Fruit fly (Drosophila melanogaster) whole organism, larva: Measurements from ENCODE around the gene Naa40.
A peak's percentile ranks its signal among the peaks of the same experiment; 100 is the strongest.

ENCODE experiments used
- noc ChIP-seq: fragments of 200-800 bp; sonication (Bioruptor generic); optimal IDR thresholded peaks from 3 replicates; lab custom pipeline; 2019; ENCODE audit warnings: missing biosample characterization, mild to moderate bottlenecking, missing genetic modification characterization, moderate library complexity

Naa40 gene

DNA sequence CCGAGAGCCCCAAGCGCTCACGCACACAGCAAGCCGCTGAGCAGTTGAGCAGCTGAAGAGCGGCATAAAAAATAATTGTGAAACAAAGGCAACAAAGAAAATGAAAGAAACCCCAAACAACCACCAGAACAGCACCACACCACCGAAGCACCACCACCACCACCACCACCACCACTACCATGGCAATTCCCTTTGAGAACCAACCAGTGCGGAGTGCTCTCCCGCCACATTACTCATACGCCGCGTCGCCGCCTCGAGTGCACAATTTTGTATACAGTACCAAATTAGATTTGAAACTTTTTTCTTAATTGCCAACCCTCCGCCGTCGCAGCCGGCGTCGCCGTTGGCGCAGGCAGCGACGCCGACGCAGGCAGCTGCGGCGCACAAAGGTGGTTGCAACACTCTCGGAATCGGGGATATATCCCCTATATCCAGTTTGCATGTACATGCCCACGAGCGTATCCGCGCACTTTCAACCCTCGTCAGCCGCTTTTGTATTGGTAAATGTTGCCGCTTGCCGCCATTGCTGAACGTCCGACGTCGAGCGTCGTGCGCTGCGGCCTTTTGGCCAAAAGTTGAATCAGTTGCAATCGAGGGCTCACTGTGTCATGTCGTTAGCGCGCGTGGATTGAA lies 32.6 kb downstream of the Naa40 start, which contains the start of gene dmrt99B:
Gene dmrt99B, plus strand, starts transcription at position 583 of the 633 bp plus-strand sequence.
- TF ChIP-seq noc (tag; lab: Kevin White, UChicago): no peak

DNA sequence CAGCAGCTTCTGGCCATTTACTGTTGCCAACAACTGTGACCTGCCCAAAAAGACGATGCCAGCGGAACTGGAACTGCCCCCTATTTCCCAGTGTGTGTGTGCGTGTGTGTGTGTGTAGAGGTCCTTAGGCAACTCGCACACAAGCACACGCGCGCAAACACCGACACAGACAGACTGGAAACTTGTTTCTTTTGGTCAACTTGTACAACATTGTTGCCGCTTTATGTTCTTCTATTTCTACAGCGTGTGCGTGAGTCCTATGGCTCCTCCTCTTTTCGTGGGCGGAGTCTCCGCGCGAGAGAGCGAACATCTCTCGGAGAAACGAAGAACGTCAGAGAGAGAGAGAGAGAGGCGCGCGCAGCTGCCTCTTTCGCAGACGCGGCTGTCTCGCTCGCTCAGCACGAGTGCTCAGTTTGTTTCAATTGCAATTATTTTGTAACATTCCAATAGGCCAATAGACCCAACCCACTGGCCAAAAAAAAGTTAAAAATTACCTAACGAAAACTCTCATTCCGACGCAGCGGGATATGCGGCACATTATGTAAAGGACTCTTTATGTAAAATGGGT lies 33.7 kb downstream of the Naa40 start:
- no peak for TF ChIP-seq noc (tag; lab: Kevin White, UChicago)

DNA sequence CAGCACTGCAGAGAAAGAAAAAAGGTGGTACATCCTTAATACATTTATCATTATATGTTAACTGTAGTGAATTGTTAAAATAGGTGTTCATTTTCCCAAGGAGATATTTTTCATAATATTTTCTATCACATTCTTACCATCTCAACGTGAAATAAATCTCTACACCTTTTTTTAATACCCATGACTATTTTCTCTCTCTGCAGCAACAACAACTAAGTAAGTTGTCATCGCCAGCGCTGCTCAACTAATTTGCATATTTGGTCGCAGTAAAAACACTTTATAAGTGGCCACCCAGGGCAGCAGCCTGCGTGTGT lies 34.3 kb downstream of the Naa40 start:
- no peak for TF ChIP-seq noc (tag; lab: Kevin White, UChicago)

DNA sequence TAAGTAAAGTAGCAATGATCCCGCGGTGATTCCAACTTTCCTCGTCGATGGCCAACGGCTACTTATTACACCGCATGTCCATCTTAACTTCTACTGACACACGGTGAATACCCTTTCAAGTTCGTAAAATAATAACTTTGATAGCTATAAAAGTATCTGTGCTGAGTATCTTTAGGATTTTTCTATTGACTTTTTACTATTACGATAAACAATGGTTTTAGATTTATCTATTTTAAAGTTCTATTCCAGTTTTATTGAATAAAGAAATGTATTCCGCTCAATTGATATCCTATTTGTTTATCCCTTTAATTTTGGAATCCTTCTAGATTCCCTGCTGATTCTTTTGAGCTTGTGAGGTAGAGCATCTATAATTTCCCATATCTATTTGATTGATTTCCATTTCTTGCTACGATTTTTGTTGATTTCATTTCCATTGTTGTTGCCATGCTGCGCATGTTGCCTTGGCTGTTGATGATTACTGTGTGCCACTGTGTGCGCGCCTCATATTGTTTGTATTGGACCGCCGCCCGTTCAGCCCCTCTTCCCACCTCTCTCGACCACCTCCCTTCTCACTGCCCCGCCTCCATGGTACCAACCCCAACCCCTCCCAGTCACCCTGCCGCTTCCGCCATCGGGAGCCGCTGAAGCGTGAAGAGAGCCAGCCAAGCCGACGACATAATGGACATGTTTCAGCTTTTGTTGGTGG lies 34.8 kb downstream of the Naa40 start:
- no peak for TF ChIP-seq noc (tag; lab: Kevin White, UChicago)

DNA sequence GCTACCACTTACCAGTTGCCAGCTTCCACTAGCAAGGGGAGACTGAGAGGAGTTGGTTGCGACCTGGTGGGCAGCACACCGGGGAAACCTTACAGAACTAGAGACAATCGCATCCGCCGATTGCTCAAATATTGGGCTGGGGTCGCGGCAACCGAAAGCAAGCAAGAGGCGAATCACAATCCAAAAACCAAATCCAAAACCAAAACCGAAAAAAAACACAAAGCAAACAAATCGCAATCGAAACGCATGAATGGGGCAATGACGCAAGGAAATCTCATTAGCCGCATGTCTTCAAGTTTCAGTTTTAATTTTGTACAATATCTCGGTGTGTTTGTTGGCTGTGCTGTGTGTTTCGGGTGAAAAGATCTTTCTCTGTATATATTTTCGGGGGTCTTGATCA lies 35.5 kb downstream of the Naa40 start, which contains the start of gene Obp99c:
Gene Obp99c, minus strand, starts transcription at position 101 of the 400 bp plus-strand sequence.
- no peak for TF ChIP-seq noc (tag; lab: Kevin White, UChicago)

DNA sequence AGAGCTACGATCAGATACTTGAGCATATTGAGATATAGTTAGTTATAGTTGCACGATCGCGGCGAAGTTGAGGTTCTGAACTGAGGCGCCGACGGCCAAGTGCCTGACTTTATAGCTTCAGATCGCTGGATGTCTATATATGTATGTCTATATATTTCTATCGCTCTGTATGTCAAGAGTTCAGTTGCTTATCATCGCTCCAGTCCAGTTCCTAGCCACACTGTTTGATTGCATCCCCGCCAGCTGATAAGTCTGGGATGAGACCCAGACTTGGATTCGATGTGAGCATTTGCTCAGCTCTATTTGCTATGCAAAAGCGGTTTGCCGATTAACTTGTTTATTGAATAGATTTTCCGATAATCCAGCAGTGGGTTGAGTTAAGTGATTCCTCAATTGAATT lies 38.1 kb downstream of the Naa40 start:
- TF ChIP-seq noc (tag; lab: Kevin White, UChicago): no peak

DNA sequence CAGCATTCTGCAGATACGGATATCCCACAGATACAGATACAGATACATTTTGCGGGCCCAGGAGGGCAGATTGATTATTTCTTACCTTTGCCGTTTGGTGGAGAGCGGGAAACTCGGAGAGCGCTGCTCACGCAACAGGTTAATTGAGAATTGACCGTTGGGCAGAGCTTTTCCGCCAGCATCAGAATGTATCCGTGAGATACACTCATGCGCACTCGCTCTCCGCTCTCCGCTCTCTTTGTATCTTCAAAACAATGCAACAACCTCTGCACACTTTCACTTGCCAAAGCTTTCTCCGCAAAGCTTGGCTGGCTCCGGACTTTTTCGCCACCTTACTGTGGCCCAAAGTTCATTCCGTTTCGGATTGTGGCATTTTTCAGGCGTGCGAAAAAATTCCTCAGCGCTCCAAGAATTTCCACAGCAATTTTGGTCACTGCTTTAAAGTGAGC lies 42.6 kb downstream of the Naa40 start, which contains the start of the genes CG7582 and Gycalpha99B:
Gene CG7582, minus strand, starts transcription at position 127 of the 449 bp plus-strand sequence.
Gene Gycalpha99B, plus strand, starts transcription at position 352 of the 449 bp plus-strand sequence.
- no peak for TF ChIP-seq noc (tag; lab: Kevin White, UChicago)

DNA sequence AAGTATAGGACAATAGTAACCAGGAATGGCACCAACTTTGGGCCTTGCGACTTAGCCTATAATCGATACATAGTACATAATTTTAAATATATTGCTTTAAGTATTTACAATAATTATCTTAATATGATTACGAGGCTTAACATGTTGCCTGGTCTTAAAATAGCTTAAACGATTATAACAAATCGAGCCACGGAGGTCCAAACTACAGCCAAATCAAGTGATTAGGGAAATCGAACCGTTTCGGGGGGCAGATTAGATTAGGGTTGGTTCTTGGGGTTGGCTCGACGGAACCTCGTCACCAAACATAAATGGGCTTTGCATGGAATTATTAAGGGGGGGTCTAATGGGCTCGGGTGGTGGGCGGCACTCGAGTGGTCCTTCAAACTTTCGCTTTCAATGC lies 43.5 kb downstream of the Naa40 start:
- TF ChIP-seq noc (tag; lab: Kevin White, UChicago): no peak

DNA sequence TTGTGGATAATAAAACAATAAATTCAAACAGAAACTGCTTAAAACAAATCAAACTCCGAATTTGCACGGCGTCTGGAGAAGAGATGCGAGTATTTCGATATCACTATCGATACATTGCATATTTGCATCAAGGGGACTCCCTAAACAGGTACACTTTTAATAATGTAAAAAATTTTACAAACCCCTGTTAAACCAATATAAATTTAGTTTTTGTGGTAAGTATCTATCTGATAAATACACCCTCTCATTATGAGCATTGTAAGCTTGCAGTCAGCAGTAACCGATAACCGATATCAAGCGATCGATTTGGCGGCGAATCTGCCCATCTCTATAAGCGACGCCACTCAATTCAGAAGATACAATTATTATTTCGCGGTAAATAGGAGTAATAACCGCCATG lies 49.4 kb downstream of the Naa40 start, which contains the start of the genes Bub3 and Cap-D2:
Gene Bub3, minus strand, starts transcription at position 89 of the 400 bp plus-strand sequence.
Gene Cap-D2, plus strand, starts transcription at position 319 of the 400 bp plus-strand sequence.
- TF ChIP-seq noc (tag; lab: Kevin White, UChicago): peak; percentile 10
